Fruit fly (Drosophila melanogaster): Measurements from ENCODE around the gene alpha-Est10.

Gene alpha-Est10

dm6 chr3R:7506314-7506988 lies 12.8 kb upstream of the alpha-Est10 start (continued):
- TF ChIP-seq ATbp (GFP tag; optimal IDR thresholded peaks at IDR 0.05), result no peak
- TF ChIP-seq sd (tag; optimal IDR thresholded peaks at IDR 0.05), result peak; percentile 77
- peak; percentile 68 for TF ChIP-seq slp2 (GFP tag; optimal IDR thresholded peaks at IDR 0.05)
- TF ChIP-seq CG12744 (GFP tag; optimal IDR thresholded peaks at IDR 0.05), result peak; percentile 86
- peak; percentile 66 for TF ChIP-seq Abd-B (GFP tag; optimal IDR thresholded peaks at IDR 0.05)
- peak; percentile 55 for TF ChIP-seq CG2712 (tag; optimal IDR thresholded peaks at IDR 0.05)
- TF ChIP-seq CG16813 (GFP tag; IDR thresholded peaks at IDR 0.05; ENCODE audit: partially characterized antibody), result no peak
- peak; percentile 59 for TF ChIP-seq abd-A (tag; optimal IDR thresholded peaks at IDR 0.05)
- peak; percentile 91 for TF ChIP-seq pho (GFP tag; optimal IDR thresholded peaks at IDR 0.05)
- peak; percentile 76 for TF ChIP-seq CG12391 (tag; optimal IDR thresholded peaks at IDR 0.05)
- TF ChIP-seq run (tag; optimal IDR thresholded peaks at IDR 0.05), result peak; percentile 10
- peak; percentile 82; the same call in 2 of the 4 replicates for TF ChIP-seq chinmo (GFP tag; IDR thresholded peaks at IDR 0.05; ENCODE audit: partially characterized antibody)
- peak; percentile 62 for TF ChIP-seq pb (GFP tag; optimal IDR thresholded peaks at IDR 0.05)
- peak; percentile 78 for TF ChIP-seq CG9215 (GFP tag; IDR thresholded peaks at IDR 0.05)
- TF ChIP-seq Doc3 (GFP tag; IDR thresholded peaks at IDR 0.05; ENCODE audit: partially characterized antibody), result no peak
- TF ChIP-seq CG11456 (GFP tag; IDR thresholded peaks at IDR 0.05), result peak; percentile 94
- no peak for TF ChIP-seq Lhr (GFP tag; optimal IDR thresholded peaks at IDR 0.05)
- TF ChIP-seq Ets97D (GFP tag; optimal IDR thresholded peaks at IDR 0.05), result peak; percentile 45
- no peak for TF ChIP-seq h (optimal IDR thresholded peaks at IDR 0.05)
- TF ChIP-seq Asciz (GFP tag; optimal IDR thresholded peaks at IDR 0.05), result peak; percentile 19
- peak; percentile 29 for TF ChIP-seq B-H2 (GFP tag; optimal IDR thresholded peaks at IDR 0.05)
- TF ChIP-seq sr (GFP tag; IDR thresholded peaks at IDR 0.05), result no peak
- no peak for TF ChIP-seq CG14710 (tag; optimal IDR thresholded peaks at IDR 0.05)
- no peak for TF ChIP-seq zen2 (GFP tag; IDR thresholded peaks at IDR 0.05; ENCODE audit: partially characterized antibody)
- peak; percentile 80 for TF ChIP-seq MBD-R2 (GFP tag; IDR thresholded peaks at IDR 0.05)
- TF ChIP-seq da (GFP tag; optimal IDR thresholded peaks at IDR 0.05), result no peak
- peak; percentile 79 for TF ChIP-seq CG1233 (GFP tag; optimal IDR thresholded peaks at IDR 0.05)
- TF ChIP-seq Ptx1 (GFP tag; IDR thresholded peaks at IDR 0.05), result peak; percentile 79
- peak; percentile 82 for TF ChIP-seq Antp (GFP tag; optimal IDR thresholded peaks at IDR 0.05)
- TF ChIP-seq Myb (GFP tag; optimal IDR thresholded peaks at IDR 0.05), result peak; percentile 80
- TF ChIP-seq ab (GFP tag; optimal IDR thresholded peaks at IDR 0.05), result peak; percentile 78
- TF ChIP-seq wdn (GFP tag; IDR thresholded peaks at IDR 0.05), result peak; percentile 89
- no peak for TF ChIP-seq CG4360 (GFP tag; IDR thresholded peaks at IDR 0.05)
- no peak for TF ChIP-seq Sry-β (GFP tag; optimal IDR thresholded peaks at IDR 0.05)
- TF ChIP-seq oc (tag; optimal IDR thresholded peaks at IDR 0.05), result no peak
- TF ChIP-seq Vsx1 (GFP tag; optimal IDR thresholded peaks at IDR 0.05), result peak; percentile 40
- TF ChIP-seq C15 (GFP tag; IDR thresholded peaks at IDR 0.05), result peak; percentile 77
- TF ChIP-seq lola (GFP tag; optimal IDR thresholded peaks at IDR 0.05), result no peak
- TF ChIP-seq ranshi (GFP tag; IDR thresholded peaks at IDR 0.05), result peak; percentile 78
- TF ChIP-seq CG7987 (GFP tag; optimal IDR thresholded peaks at IDR 0.05), result peak; percentile 63
- TF ChIP-seq Dek (tag; optimal IDR thresholded peaks at IDR 0.05), result peak; percentile 83
- TF ChIP-seq CG14860 (GFP tag; IDR thresholded peaks at IDR 0.05; ENCODE audit: partially characterized antibody), result no peak
- TF ChIP-seq tin (GFP tag; optimal IDR thresholded peaks at IDR 0.05), result peak; percentile 52
- peak; percentile 79 for TF ChIP-seq shn (GFP tag; optimal IDR thresholded peaks at IDR 0.05)
- no peak for TF ChIP-seq lov (optimal IDR thresholded peaks at IDR 0.05)
- no peak for TF ChIP-seq lov (GFP tag; IDR thresholded peaks at IDR 0.05)
- TF ChIP-seq onecut (GFP tag; IDR thresholded peaks at IDR 0.05), result no peak
- no peak for TF ChIP-seq pan (optimal IDR thresholded peaks at IDR 0.05)
- TF ChIP-seq pan (GFP tag; optimal IDR thresholded peaks at IDR 0.05 in 1 of 2, IDR thresholded peaks at IDR 0.05 in 1 of 2), result peak in 1 of 2 experiments; percentile 83
